Fruit fly (Drosophila melanogaster) Kc167 (cell line): Measurements from ENCODE around the gene Rac1.
A peak's percentile ranks its signal among the peaks of the same experiment; 100 is the strongest.

ENCODE experiments used
- Myc ChIP-seq: fragments of >200 bp; optimal IDR thresholded peaks from 2 replicates; lab custom pipeline; 2017; ENCODE audit warnings: missing external identifiers
- Sin3A ChIP-seq: fragments of >200 bp; optimal IDR thresholded peaks from 2 replicates; lab custom pipeline; 2018; ENCODE audit warnings: missing external identifiers
- h ChIP-seq: fragments of >200 bp; optimal IDR thresholded peaks from 3 replicates; lab custom pipeline; 2018; ENCODE audit warnings: missing external identifiers
- insv ChIP-seq: fragments of >200 bp; optimal IDR thresholded peaks from 3 replicates; lab custom pipeline; 2018; ENCODE audit warnings: missing external identifiers
- psq ChIP-seq: fragments of >200 bp; optimal IDR thresholded peaks from 2 replicates; lab custom pipeline; 2017; ENCODE audit warnings: missing external identifiers
- ttk ChIP-seq: sonication (Bioruptor generic); optimal IDR thresholded peaks from 2 replicates; lab custom pipeline; 2017; ENCODE audit warnings: missing external identifiers

DNA sequence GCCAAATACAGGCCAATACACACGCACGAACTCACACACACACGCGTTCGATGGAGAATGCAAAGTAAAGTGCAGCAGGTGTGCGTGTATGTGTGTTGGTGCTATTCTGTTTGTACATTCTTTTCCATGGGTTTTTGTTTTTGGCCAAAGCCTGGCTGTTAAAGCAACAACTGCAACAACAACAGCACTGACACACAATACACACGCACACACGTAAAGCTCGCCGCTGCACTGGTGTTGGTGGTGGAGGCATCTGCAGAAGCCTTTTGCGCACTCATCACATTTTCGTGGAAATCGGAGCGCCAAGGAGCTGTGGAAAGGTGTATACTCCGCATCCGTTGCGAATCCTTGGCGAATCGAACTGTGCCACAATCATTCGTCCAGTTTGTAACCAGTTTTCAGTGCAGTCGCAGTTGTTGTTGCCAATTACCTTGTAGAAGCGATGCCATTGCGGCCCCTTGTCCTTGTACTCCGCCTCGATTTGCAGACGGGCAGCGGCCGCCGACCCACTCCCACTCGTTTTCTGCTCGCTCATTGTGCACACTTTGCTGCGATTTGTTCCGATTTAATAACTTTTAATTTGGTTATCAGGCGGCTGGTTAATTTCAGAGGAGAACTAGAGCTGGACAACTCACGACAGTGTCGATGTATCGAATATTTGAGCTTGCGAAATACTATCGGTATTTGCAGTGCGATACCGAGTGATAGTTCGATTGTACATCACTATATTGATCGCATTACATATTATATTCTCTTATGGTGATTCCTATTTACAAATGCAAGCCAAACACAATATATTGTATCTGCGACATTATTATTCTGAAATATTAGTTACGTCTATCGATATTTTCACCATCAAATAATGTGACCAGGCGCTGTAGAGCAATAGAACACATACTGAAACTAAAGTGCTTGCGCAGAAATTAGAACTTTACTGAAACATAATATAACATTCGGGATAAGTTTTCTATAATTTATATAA is 47.8 kb upstream of the Rac1 start:
- TF ChIP-seq psq (peak; percentile 85), Sin3A (lab: Kevin White, UChicago) (no peak), Myc (lab: Kevin White, UChicago) (no peak), insv (lab: Kevin White, UChicago) (no peak), h (no peak), ttk (no peak)
